Worm (Caenorhabditis elegans): ENCODE measurements around the gene T12E12.6.

- TF ChIP-seq hmg-4 (GFP tag; optimal IDR thresholded peaks at IDR 0.05) (no peak), F13C5.2 (tag; optimal IDR thresholded peaks at IDR 0.05) (no peak), tbx-37 (GFP tag; conservative IDR thresholded peaks at IDR 0.05) (no peak)
Observed at ce11 chrIV:5561059-5561458, 12.9 kb downstream of the T12E12.6 start.

Measured in whole organism, early embryonic.